Fruit fly (Drosophila melanogaster): Measurements from ENCODE around the gene CG44303.

dm6 chrX:6700263-6700989 is 13.2 kb upstream of the CG44303 start:
- TF ChIP-seq Ets98B (GFP tag; IDR thresholded peaks at IDR 0.05): no peak
- no peak for TF ChIP-seq CG9948 (tag; optimal IDR thresholded peaks at IDR 0.05)
- TF ChIP-seq CG12605 (GFP tag; IDR thresholded peaks at IDR 0.05): no peak
- TF ChIP-seq EcR (GFP tag; optimal IDR thresholded peaks at IDR 0.05): peak; percentile 25
- no peak for TF ChIP-seq Snoo (tag; optimal IDR thresholded peaks at IDR 0.05)

All from whole organism, pupa.